Fruit fly (Drosophila melanogaster) whole organism, embryonic: ENCODE results near the gene CG15625.
A peak's percentile ranks its signal among the peaks of the same experiment; 100 is the strongest.

Source experiments
- Adf1 ChIP-seq: fragments of 200-800 bp; sonication (Bioruptor generic); IDR thresholded peaks from 2 replicates; pipeline ENCODE4 v1.3.6; 2022; ENCODE audit warnings: missing biosample characterization, missing genetic modification characterization
- Aef1 ChIP-seq: fragments of 200-800 bp; sonication (Bioruptor generic); IDR thresholded peaks from 3 replicates; pipeline ENCODE4 v1.3.6; 2022; ENCODE audit warnings: missing biosample characterization, missing genetic modification characterization
- Awh ChIP-seq: fragments of 200-800 bp; sonication (Bioruptor generic); IDR thresholded peaks from 2 replicates; pipeline ENCODE4, ENCODE4 v1.3.6; 2022; ENCODE audit warnings: missing biosample characterization, missing genetic modification characterization
- Bteb2 ChIP-seq: fragments of 200-800 bp; sonication (Bioruptor generic); optimal IDR thresholded peaks from 2 replicates; lab custom pipeline; 2016; ENCODE audit warnings: missing biosample characterization, missing genetic modification characterization
- CG14667 ChIP-seq: fragments of 200-800 bp; sonication (Bioruptor generic); IDR thresholded peaks from 2 replicates; pipeline ENCODE4 v1.3.6; 2022; ENCODE audit warnings: missing biosample characterization, missing genetic modification characterization
- CG15601 ChIP-seq: fragments of 200-800 bp; sonication (Bioruptor generic); optimal IDR thresholded peaks from 3 replicates; lab custom pipeline; 2019; ENCODE audit warnings: missing biosample characterization, mild to moderate bottlenecking, missing genetic modification characterization, moderate library complexity
- CG17361 ChIP-seq: fragments of 200-800 bp; sonication (Bioruptor generic); IDR thresholded peaks from 3 replicates; pipeline ENCODE4 v1.3.6; 2022; ENCODE audit warnings: missing biosample characterization, missing genetic modification characterization
- CG17802 ChIP-seq: fragments of 200-800 bp; sonication (Bioruptor generic); optimal IDR thresholded peaks from 2 replicates; lab custom pipeline; 2018; ENCODE audit warnings: missing biosample characterization, mild to moderate bottlenecking, missing genetic modification characterization, moderate library complexity
- CG1832 ChIP-seq: fragments of 200-800 bp; sonication (Bioruptor generic); optimal IDR thresholded peaks from 2 replicates; lab custom pipeline; 2017; ENCODE audit warnings: missing biosample characterization, mild to moderate bottlenecking, missing genetic modification characterization, inconsistent platforms
- CG34422 ChIP-seq: fragments of 200-800 bp; sonication (Bioruptor generic); IDR thresholded peaks from 3 replicates; pipeline ENCODE4 v1.3.6; 2022; ENCODE audit warnings: missing biosample characterization, missing genetic modification characterization
- CG4360 ChIP-seq: fragments of 200-800 bp; sonication (Bioruptor generic); IDR thresholded peaks from 2 replicates; pipeline ENCODE4 v1.3.6; 2022; ENCODE audit warnings: missing biosample characterization, missing genetic modification characterization
- CG5245 ChIP-seq: fragments of 200-800 bp; sonication (Bioruptor generic); optimal IDR thresholded peaks from 3 replicates; lab custom pipeline; 2016; ENCODE audit warnings: missing biosample characterization, missing genetic modification characterization
- CG6654 ChIP-seq: fragments of 200-800 bp; sonication (Bioruptor generic); optimal IDR thresholded peaks from 2 replicates; lab custom pipeline; 2017; ENCODE audit warnings: missing biosample characterization, mild to moderate bottlenecking, missing genetic modification characterization
- CG8359 ChIP-seq: fragments of 200-800 bp; sonication (Bioruptor generic); optimal IDR thresholded peaks from 2 replicates; lab custom pipeline; 2017; ENCODE audit warnings: missing biosample characterization, mild to moderate bottlenecking, missing genetic modification characterization, borderline replicate concordance
- D ChIP-seq, 2 experiments: fragments of 200-800 bp in 1 of 2; fragments of >200 bp in 1 of 2; sonication (Bioruptor generic) in 1 of 2; optimal IDR thresholded peaks; 2 replicates in 1 of 2; 3 replicates in 1 of 2; lab custom pipeline; 2017; ENCODE audit warnings: mild to moderate bottlenecking in 1 of 2, missing biosample characterization in 1 of 2, missing genetic modification characterization in 1 of 2, missing genetic modification reagents in 1 of 2
- Doc3 ChIP-seq: fragments of 200-800 bp; sonication (Bioruptor generic); IDR thresholded peaks from 3 replicates; pipeline ENCODE4 v1.3.6; 2022; ENCODE audit warnings: missing biosample characterization, missing genetic modification characterization; ENCODE audit not compliant: partially characterized antibody
- Ets65A ChIP-seq: fragments of 200-800 bp; sonication (Bioruptor generic); peaks from one replicate; lab custom pipeline; 2016; ENCODE audit warnings: missing biosample characterization, missing genetic modification characterization
- MESR4 ChIP-seq: fragments of 200-800 bp; sonication (Bioruptor generic); optimal IDR thresholded peaks from 2 replicates; lab custom pipeline; 2018; ENCODE audit warnings: missing biosample characterization, mild to moderate bottlenecking, missing genetic modification characterization, moderate library complexity
- Med ChIP-seq: fragments of 200-800 bp; sonication (Bioruptor generic); peaks from one replicate; lab custom pipeline; 2016; ENCODE audit warnings: missing biosample characterization, missing genetic modification characterization, mild to moderate bottlenecking, inconsistent platforms, moderate library complexity
- NfI ChIP-seq: fragments of 200-800 bp; sonication (Bioruptor generic); optimal IDR thresholded peaks from 3 replicates; lab custom pipeline; 2018; ENCODE audit warnings: missing biosample characterization, mild to moderate bottlenecking, missing genetic modification characterization, moderate library complexity
- Pdp1 ChIP-seq, 2 experiments: fragments of 200-800 bp; sonication (Bioruptor generic); optimal IDR thresholded peaks; 3 replicates each; lab custom pipeline; 2016; ENCODE audit warnings: missing biosample characterization in 2 of 2, missing genetic modification characterization in 2 of 2, mild to moderate bottlenecking in 1 of 2, moderate library complexity in 1 of 2
- Taf1 ChIP-seq: fragments of 200-800 bp; sonication (Bioruptor generic); IDR thresholded peaks from 2 replicates; pipeline ENCODE4 v1.3.6; 2022; ENCODE audit warnings: missing biosample characterization, missing genetic modification characterization
- Trl ChIP-seq, 3 experiments: fragments of >200 bp in 2 of 3; fragments of 200-800 bp in 1 of 3; sonication (Bioruptor generic) in 1 of 3; optimal IDR thresholded peaks; 2 replicates in 1 of 3; 3 replicates in 2 of 3; lab custom pipeline; 2016 to 2017; ENCODE audit warnings: missing biosample characterization in 1 of 3, missing genetic modification characterization in 1 of 3
- ac ChIP-seq: fragments of 200-800 bp; sonication (Bioruptor generic); optimal IDR thresholded peaks from 3 replicates; lab custom pipeline; 2017; ENCODE audit warnings: missing biosample characterization, mild to moderate bottlenecking, missing genetic modification characterization
- amos ChIP-seq: fragments of 200-800 bp; sonication (Bioruptor generic); IDR thresholded peaks from 2 replicates; pipeline ENCODE4 v1.3.6; 2022; ENCODE audit warnings: missing biosample characterization, missing genetic modification characterization; ENCODE audit not compliant: partially characterized antibody
- ara ChIP-seq: fragments of 200-800 bp; sonication (Bioruptor generic); IDR thresholded peaks from 2 replicates; pipeline ENCODE4 v1.3.6; 2022; ENCODE audit warnings: missing biosample characterization, missing genetic modification characterization
- cad ChIP-seq: fragments of >200 bp; optimal IDR thresholded peaks from 2 replicates; lab custom pipeline; 2017; ENCODE audit warnings: missing biosample characterization, missing genetic modification characterization
- chif ChIP-seq, 2 experiments: fragments of 200-800 bp; sonication (Bioruptor generic); optimal IDR thresholded peaks; 3 replicates each; lab custom pipeline; 2016; ENCODE audit warnings: missing biosample characterization in 2 of 2, missing genetic modification characterization in 2 of 2
- ems ChIP-seq: fragments of 200-800 bp; sonication (Bioruptor generic); optimal IDR thresholded peaks from 3 replicates; lab custom pipeline; 2016; ENCODE audit warnings: missing biosample characterization, missing genetic modification characterization
- mld ChIP-seq: fragments of 200-800 bp; sonication (Bioruptor generic); IDR thresholded peaks from 3 replicates; pipeline ENCODE4 v1.3.6; 2022; ENCODE audit warnings: missing biosample characterization, missing genetic modification characterization; ENCODE audit not compliant: partially characterized antibody
- psq ChIP-seq: fragments of 200-800 bp; sonication (Bioruptor generic); optimal IDR thresholded peaks from 2 replicates; lab custom pipeline; 2017; ENCODE audit warnings: missing biosample characterization, missing genetic modification characterization
- sens ChIP-seq: fragments of 200-800 bp; sonication (Bioruptor generic); peaks from one replicate; lab custom pipeline; 2016; ENCODE audit warnings: missing biosample characterization, missing genetic modification characterization
- sqz ChIP-seq: fragments of 200-800 bp; sonication (Bioruptor generic); optimal IDR thresholded peaks from 3 replicates; lab custom pipeline; 2018; ENCODE audit warnings: missing biosample characterization, mild to moderate bottlenecking, missing genetic modification characterization
- sr ChIP-seq: fragments of 200-800 bp; sonication (Bioruptor generic); IDR thresholded peaks from 3 replicates; pipeline ENCODE4 v1.3.6; 2022; ENCODE audit warnings: missing biosample characterization, missing genetic modification characterization
- sug ChIP-seq: fragments of 200-800 bp; optimal IDR thresholded peaks from 2 replicates; lab custom pipeline; 2019; ENCODE audit warnings: missing biosample characterization, mild to moderate bottlenecking, missing genetic modification characterization, moderate library complexity
- tll ChIP-seq, 2 experiments: fragments of 200-800 bp in 1 of 2; fragments of >200 bp in 1 of 2; sonication (Bioruptor generic) in 1 of 2; optimal IDR thresholded peaks; 2 replicates each; lab custom pipeline; 2017 to 2019; ENCODE audit warnings: missing biosample characterization in 2 of 2, missing genetic modification characterization in 2 of 2, mild to moderate bottlenecking in 1 of 2, moderate library complexity in 1 of 2
- twi ChIP-seq: fragments of 200-800 bp; optimal IDR thresholded peaks from 2 replicates; lab custom pipeline; 2019; ENCODE audit warnings: missing biosample characterization, mild to moderate bottlenecking, missing genetic modification characterization, moderate library complexity
- unc-4 ChIP-seq: fragments of 200-800 bp; sonication (Bioruptor generic); IDR thresholded peaks from 2 replicates; pipeline ENCODE4 v1.3.6; 2022; ENCODE audit warnings: missing biosample characterization, missing genetic modification characterization; ENCODE audit not compliant: partially characterized antibody
- zen ChIP-seq: fragments of 200-800 bp; sonication (Bioruptor generic); optimal IDR thresholded peaks from 3 replicates; lab custom pipeline; 2018; ENCODE audit warnings: missing biosample characterization, mild to moderate bottlenecking, missing genetic modification characterization, moderate library complexity
- zfh2 ChIP-seq: fragments of 200-800 bp; sonication (Bioruptor generic); optimal IDR thresholded peaks from 2 replicates; lab custom pipeline; 2016; ENCODE audit warnings: missing biosample characterization, missing genetic modification characterization

Gene CG15625

dm6 chr2L:4889451-4890045, at the start of gene CG15625:
TSS of gene CG15625 (plus strand) at chr2L:4889995.
- TF ChIP-seq D (optimal IDR thresholded peaks at IDR 0.05; lab: Kevin White, UChicago), result no peak
- no peak for TF ChIP-seq D (GFP tag; optimal IDR thresholded peaks at IDR 0.05; lab: Kevin White, UChicago)
- no peak for TF ChIP-seq cad (GFP tag; lab: Kevin White, UChicago)
- no peak for TF ChIP-seq ac (GFP tag; lab: Kevin White, UChicago)
- TF ChIP-seq CG34422, result no peak
- no peak for TF ChIP-seq Med (GFP tag; lab: Kevin White, UChicago)
- TF ChIP-seq unc-4 (GFP tag; lab: Robert Waterston, UW), result no peak
- TF ChIP-seq CG17361 (GFP tag; lab: Robert Waterston, UW), result no peak
- no peak for TF ChIP-seq Taf1 (GFP tag; lab: Robert Waterston, UW)
- TF ChIP-seq CG5245 (GFP tag; lab: Kevin White, UChicago), result no peak
- TF ChIP-seq twi (tag; lab: Kevin White, UChicago), result peak; percentile 90
- no peak for TF ChIP-seq NfI (GFP tag; lab: Kevin White, UChicago)
- TF ChIP-seq Ets65A (GFP tag; lab: Kevin White, UChicago), result peak; percentile 13
- no peak for TF ChIP-seq CG6654 (GFP tag; lab: Kevin White, UChicago)
- TF ChIP-seq ems (GFP tag; lab: Kevin White, UChicago), result no peak
- peak; percentile 52 for TF ChIP-seq zen (tag; lab: Kevin White, UChicago)
- no peak for TF ChIP-seq Awh (GFP tag; lab: Robert Waterston, UW)
- TF ChIP-seq CG17802 (tag; lab: Kevin White, UChicago), result no peak
- no peak for TF ChIP-seq CG8359 (GFP tag; lab: Kevin White, UChicago)
- peak in 1 of 2 experiments; percentile 42 for TF ChIP-seq tll (GFP tag; optimal IDR thresholded peaks at IDR 0.05; lab: Kevin White, UChicago)
- TF ChIP-seq Doc3 (GFP tag; lab: Robert Waterston, UW), result no peak
- no peak for TF ChIP-seq psq (GFP tag; lab: Kevin White, UChicago)
- no peak for TF ChIP-seq CG14667
- TF ChIP-seq ara (GFP tag; lab: Robert Waterston, UW), result no peak
- TF ChIP-seq amos (GFP tag; lab: Robert Waterston, UW), result no peak
- no peak for TF ChIP-seq zfh2 (GFP tag; lab: Kevin White, UChicago)

dm6 chr2L:4846629-4847125, 43.1 kb upstream of the CG15625 start:
- TF ChIP-seq Trl (optimal IDR thresholded peaks at IDR 0.05; lab: Kevin White, UChicago) (peak in 1 of 2 experiments; percentile 32), Trl (GFP tag; optimal IDR thresholded peaks at IDR 0.05; lab: Kevin White, UChicago) (no peak), sens (GFP tag; lab: Kevin White, UChicago) (peak; percentile 52), sr (0 out of 3 replicates have a peak, but pooled peaks have one; percentile 54), Pdp1 (GFP tag; optimal IDR thresholded peaks at IDR 0.05; lab: Kevin White, UChicago) (peak in 1 of 2 experiments; percentile 71), MESR4 (GFP tag; lab: Kevin White, UChicago) (peak; percentile 49), sqz (GFP tag; lab: Kevin White, UChicago) (peak; percentile 41), Bteb2 (no peak), chif (GFP tag; optimal IDR thresholded peaks at IDR 0.05; lab: Kevin White, UChicago) (no peak), CG1832 (GFP tag; lab: Kevin White, UChicago) (no peak), sug (peak; percentile 32), Aef1 (peak; percentile 11; the same call in 1 of the 3 replicates), Adf1 (GFP tag; lab: Robert Waterston, UW) (peak; percentile 95), CG15601 (peak; percentile 23), CG4360 (GFP tag; lab: Robert Waterston, UW) (peak; percentile 84), mld (0 out of 3 replicates have a peak, but pooled peaks have one; percentile 22)
